Worm (Caenorhabditis elegans): ENCODE data around the gene cutl-21.

DNA sequence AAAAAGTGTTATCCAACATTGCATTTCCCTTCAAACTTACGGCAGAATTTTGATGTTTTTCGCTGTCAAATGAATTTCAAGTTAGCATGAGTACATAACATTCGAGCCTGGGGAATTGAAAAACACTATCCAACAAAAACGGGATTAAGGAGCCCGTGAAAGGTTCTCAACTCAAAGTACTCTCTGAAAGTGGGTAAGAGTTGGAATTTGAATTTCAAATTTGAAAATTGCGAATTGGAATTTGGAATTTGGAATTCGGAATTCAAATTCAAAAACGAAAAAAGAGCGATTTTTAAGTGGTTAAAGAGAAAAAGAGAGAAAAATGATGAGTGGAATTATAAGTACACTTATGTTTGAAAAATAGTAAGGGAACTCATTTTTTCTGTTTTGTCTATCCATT lies 12.9 kb upstream of the cutl-21 start, which contains the start of the genes C09E10.3 and dgk-1:
- TF ChIP-seq fos-1 (tag; optimal IDR thresholded peaks at IDR 0.05) (no peak), unc-39 (tag; optimal IDR thresholded peaks at IDR 0.05) (no peak), pqm-1 (tag; optimal IDR thresholded peaks at IDR 0.05) (no peak), unc-62 (GFP tag; optimal IDR thresholded peaks at IDR 0.05) (no peak), ztf-11 (tag; optimal IDR thresholded peaks at IDR 0.05) (no peak), nhr-25 (tag; optimal IDR thresholded peaks at IDR 0.05) (no peak)
